Worm (Caenorhabditis elegans) whole organism, young adult: ENCODE measurements around the gene B0457.6.

Experiments
- B0035.1 ChIP-seq: sonication (generic microtip); optimal IDR thresholded peaks from 2 replicates; lab custom pipeline; 2016; ENCODE audit warnings: missing genetic modification characterization, mild to moderate bottlenecking, missing compliant biosample characterization, missing genotype, missing genetic modification reagents
- ama-1 ChIP-seq, 3 experiments: fragments of 150-350 bp in 1 of 3; sonication (generic microtip) in 2 of 3; optimal IDR thresholded peaks; 2 replicates each; lab custom pipeline; 2014 to 2018; ENCODE audit warnings: missing biosample characterization in 2 of 3, missing genetic modification characterization in 2 of 3, missing genetic modification reagents in 2 of 3
- ceh-40 ChIP-seq: fragments of 200-800 bp; sonication (Bioruptor generic); IDR thresholded peaks from 2 replicates; pipeline ENCODE4 v1.3.6; 2022; ENCODE audit warnings: missing genetic modification characterization, missing compliant biosample characterization
- ekl-4 ChIP-seq: fragments of 200-800 bp; sonication (Bioruptor generic); IDR thresholded peaks from 2 replicates; pipeline ENCODE4 v1.3.6; 2022; ENCODE audit warnings: missing genetic modification reagents, missing genetic modification characterization, missing compliant biosample characterization
- ets-4 ChIP-seq: fragments of 200-800 bp; sonication (Bioruptor generic); optimal IDR thresholded peaks from 2 replicates; lab custom pipeline; 2018; ENCODE audit warnings: mild to moderate bottlenecking, missing genetic modification characterization, missing compliant biosample characterization
- hmg-1.2 ChIP-seq: fragments of 200-800 bp; sonication (Bioruptor generic); IDR thresholded peaks from 2 replicates; pipeline ENCODE4 v1.3.6; 2022; ENCODE audit warnings: missing genetic modification reagents, missing genetic modification characterization, missing compliant biosample characterization
- lag-1 ChIP-seq: fragments of 200-800 bp; sonication (Bioruptor generic); IDR thresholded peaks from 2 replicates; pipeline ENCODE4 v1.3.6; 2022; ENCODE audit warnings: missing genetic modification reagents, missing genetic modification characterization, missing compliant biosample characterization
- nhr-179 ChIP-seq: sonication (generic microtip); optimal IDR thresholded peaks from 2 replicates; lab custom pipeline; 2016; ENCODE audit warnings: mild to moderate bottlenecking, missing genetic modification characterization, missing compliant biosample characterization
- nhr-27 ChIP-seq: fragments of 200-800 bp; sonication (Bioruptor generic); optimal IDR thresholded peaks from 2 replicates; lab custom pipeline; 2018; ENCODE audit warnings: mild to moderate bottlenecking, missing genetic modification characterization, moderate library complexity, missing compliant biosample characterization
- unc-62 ChIP-seq: fragments of 150-350 bp; optimal IDR thresholded peaks from 2 replicates; lab custom pipeline; 2014; ENCODE audit warnings: missing biosample characterization, missing genetic modification reagents, missing genetic modification characterization
- ztf-18 ChIP-seq: sonication (generic microtip); optimal IDR thresholded peaks from 2 replicates; lab custom pipeline; 2016; ENCODE audit warnings: missing genotype, mild to moderate bottlenecking, missing genetic modification characterization, missing compliant biosample characterization
- ztf-26 ChIP-seq: sonication (generic microtip); optimal IDR thresholded peaks from 2 replicates; lab custom pipeline; 2017; ENCODE audit warnings: missing genetic modification characterization, missing compliant biosample characterization

DNA sequence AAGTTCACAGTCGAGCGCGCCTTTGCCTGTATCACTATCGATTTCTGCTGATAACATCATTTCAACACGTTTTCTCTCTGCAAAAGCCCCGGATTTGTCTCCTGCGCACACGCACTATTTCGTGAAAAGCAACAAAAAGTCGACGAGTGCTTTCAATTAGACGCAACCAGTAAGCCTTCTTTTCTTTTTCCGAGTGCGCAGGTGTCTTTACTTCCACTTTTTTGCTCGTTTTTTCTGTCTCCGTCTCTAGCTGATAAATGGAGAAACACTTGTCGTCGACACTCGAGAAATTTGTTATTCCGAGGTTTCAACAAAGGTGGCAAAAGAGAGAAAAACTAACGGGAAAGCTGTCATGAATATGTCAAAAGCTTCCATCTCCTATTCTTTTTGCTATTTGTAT lies 30.6 kb upstream of the B0457.6 start:
- TF ChIP-seq ekl-4 (GFP tag; lab: Robert Waterston, UW) = no peak
- no peak for TF ChIP-seq lag-1
- no peak for TF ChIP-seq hmg-1.2 (GFP tag; lab: Robert Waterston, UW)
- TF ChIP-seq unc-62 (GFP tag; lab: Kevin White, UChicago) = no peak
- TF ChIP-seq ets-4 = no peak
- no peak for TF ChIP-seq nhr-179
- TF ChIP-seq ztf-18 (tag; lab: Kevin White, UChicago) = no peak
- TF ChIP-seq ceh-40 (GFP tag; lab: Robert Waterston, UW) = no peak
- TF ChIP-seq ama-1 (optimal IDR thresholded peaks at IDR 0.05; lab: Kevin White, UChicago) = no peak
- no peak for TF ChIP-seq ama-1 (GFP tag; optimal IDR thresholded peaks at IDR 0.05; lab: Kevin White, UChicago)
- TF ChIP-seq B0035.1 (tag; lab: Kevin White, UChicago) = no peak
- TF ChIP-seq nhr-27 (tag; lab: Kevin White, UChicago) = no peak
- no peak for TF ChIP-seq ztf-26
